Fruit fly (Drosophila melanogaster) S2 (cell line): Measurements from ENCODE around the gene CG6843.

Experiments used
- CG8478 ChIP-seq: fragments of >200 bp; optimal IDR thresholded peaks from 2 replicates; lab custom pipeline; 2018
- CTCF ChIP-seq, 2 experiments: fragments of >200 bp; optimal IDR thresholded peaks; 2 replicates each; lab custom pipeline; 2018

The CG6843 gene

DNA sequence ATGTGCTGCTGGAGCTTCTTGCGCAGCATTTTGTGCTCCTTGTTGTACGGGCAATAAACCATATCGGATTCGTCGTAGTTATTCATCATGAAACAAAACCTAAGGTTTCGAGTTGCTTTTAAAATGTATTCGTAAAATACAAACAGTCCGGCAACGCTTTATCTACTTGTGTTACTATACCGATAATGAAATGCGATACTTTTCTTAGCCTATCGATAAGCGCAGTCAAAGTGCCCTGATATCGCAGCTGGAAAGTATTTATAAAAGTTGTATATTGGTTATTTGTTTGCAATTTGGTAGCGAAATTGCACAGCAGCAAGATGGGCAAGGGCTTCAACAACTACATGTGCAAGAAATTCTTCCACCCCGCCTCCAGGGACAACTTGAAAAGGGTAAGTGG, at the start of gene CG6843, which contains the start of gene arx:
Gene CG6843, plus strand, starts transcription at position 184 of the 400 bp plus-strand sequence.
Gene arx, minus strand, starts transcription at position 144 of the 400 bp plus-strand sequence.
- TF ChIP-seq CTCF (optimal IDR thresholded peaks at IDR 0.05; lab: Kevin White, UChicago) = peak in 1 of 2 experiments; percentile 34
- TF ChIP-seq CG8478 = no peak

DNA sequence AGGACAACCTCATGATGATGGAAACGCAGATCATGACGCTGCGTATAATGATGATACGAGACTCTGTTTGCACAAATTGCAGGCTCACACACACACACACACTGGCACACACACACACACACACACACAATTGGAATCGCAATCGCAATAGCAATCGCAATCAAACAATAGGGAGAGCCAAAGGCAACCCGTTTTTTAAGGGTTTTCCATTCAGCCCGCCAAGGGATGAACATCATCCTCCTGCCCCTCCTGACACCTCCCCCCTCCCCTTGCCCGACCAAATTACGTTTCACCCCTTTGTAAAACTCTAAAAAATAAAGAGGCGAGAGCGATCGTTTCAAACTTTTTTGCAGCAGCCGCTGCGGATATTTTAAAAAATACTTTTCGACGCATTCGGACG, 49.2 kb upstream of the CG6843 start:
- no peak for TF ChIP-seq CG8478

DNA sequence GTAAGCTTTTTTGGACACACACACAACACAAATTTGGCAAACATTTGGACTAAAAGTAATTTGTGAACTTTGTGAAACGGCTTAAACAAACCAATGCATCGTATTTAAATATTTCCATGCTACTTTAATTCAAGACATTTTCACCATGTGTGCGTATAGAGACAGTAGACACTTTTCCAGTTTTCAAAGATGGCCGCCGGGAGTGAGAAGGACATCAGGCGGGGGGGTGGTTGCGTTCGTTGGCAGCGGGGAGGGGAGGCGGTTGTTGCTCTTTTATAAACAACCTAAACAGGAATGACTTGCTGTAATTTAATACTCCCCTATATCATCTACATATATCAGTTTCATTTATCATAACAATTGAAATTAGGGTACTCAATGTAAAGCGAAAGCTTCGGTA, 48.0 kb upstream of the CG6843 start:
- TF ChIP-seq CG8478 = no peak
- TF ChIP-seq CTCF (optimal IDR thresholded peaks at IDR 0.05; lab: Kevin White, UChicago) = no peak

DNA sequence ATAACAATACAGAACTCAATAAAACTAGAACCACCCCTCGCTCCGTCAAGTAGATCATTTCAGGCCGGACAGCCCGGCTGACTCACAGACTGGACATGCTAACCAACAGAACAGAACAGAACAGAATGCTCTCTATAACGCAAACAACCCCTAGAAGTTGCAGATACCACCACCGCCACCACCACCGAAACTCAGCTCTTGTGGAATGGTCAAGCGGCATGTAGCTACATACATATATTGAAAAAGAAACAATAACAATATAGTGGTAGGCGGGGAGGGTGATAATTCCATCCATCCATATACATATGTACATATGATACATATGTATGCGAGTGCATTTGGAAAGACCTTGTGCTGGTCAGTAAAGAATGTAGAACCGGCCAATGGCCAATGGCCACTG, 47.0 kb upstream of the CG6843 start:
- TF ChIP-seq CG8478 (no peak), CTCF (optimal IDR thresholded peaks at IDR 0.05; lab: Kevin White, UChicago) (no peak)

DNA sequence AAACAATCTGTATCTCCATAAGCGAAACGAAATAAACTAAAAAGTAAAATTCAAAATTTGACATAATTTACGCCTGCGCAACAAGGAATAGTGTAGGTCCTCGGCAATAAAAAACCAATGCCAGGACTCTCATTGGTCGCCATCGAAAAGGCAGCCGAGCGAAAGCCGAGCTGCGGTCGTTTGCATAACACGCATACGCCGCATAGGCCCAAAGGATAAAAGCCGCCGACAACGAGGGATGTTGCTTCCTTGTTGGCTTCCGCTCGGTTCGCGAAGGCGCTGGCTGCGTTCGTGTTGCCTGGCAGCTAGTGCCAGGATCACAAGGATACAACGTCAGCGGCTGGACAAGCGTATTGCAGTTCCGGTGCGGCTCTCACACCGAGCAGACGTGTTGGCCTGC, 40.9 kb upstream of the CG6843 start:
- TF ChIP-seq CTCF (optimal IDR thresholded peaks at IDR 0.05; lab: Kevin White, UChicago) (no peak), CG8478 (no peak)

DNA sequence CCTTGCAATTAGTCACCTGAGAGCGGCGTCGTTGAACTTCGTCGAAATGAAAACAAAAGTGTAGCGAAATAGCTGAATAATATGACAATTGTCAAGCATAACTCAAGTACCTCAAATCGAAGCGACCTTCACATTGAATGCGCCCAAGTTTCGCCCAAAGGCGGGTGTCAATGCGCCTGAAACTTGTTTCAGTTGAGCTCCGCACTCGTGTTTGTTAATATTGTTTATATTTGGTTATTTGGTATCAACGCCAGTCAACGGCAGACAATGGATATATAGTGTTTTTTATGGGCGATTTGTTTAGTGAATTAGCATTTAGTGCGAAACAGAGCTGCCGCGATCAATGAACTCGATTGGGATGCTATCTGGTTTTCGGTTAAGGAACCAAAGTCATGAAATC, 39.5 kb upstream of the CG6843 start:
- TF ChIP-seq CTCF (optimal IDR thresholded peaks at IDR 0.05; lab: Kevin White, UChicago) (no peak), CG8478 (no peak)

DNA sequence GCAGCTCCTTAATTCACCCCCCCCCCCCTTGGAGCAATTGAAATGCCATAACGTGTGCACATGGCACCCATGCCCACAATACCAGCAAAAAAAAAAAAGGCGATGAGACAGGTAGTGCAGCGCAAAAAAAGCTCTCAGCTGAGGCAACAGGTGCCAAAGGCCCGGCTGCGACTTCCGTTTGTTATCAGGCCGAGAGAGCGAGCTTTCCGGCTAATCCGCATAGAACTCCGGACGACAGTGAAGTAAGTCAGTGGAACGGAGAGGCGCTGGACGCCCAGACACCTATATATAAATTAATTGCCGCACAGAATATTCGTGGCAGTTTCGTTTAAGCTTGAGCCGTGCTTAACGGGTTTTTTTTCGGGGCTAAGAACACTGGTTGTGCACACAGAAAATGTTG, 38.1 kb upstream of the CG6843 start, which contains the start of gene CG6865:
Gene CG6865, plus strand, starts transcription at position 321 of the 400 bp plus-strand sequence.
- TF ChIP-seq CTCF (optimal IDR thresholded peaks at IDR 0.05; lab: Kevin White, UChicago) (no peak), CG8478 (no peak)

DNA sequence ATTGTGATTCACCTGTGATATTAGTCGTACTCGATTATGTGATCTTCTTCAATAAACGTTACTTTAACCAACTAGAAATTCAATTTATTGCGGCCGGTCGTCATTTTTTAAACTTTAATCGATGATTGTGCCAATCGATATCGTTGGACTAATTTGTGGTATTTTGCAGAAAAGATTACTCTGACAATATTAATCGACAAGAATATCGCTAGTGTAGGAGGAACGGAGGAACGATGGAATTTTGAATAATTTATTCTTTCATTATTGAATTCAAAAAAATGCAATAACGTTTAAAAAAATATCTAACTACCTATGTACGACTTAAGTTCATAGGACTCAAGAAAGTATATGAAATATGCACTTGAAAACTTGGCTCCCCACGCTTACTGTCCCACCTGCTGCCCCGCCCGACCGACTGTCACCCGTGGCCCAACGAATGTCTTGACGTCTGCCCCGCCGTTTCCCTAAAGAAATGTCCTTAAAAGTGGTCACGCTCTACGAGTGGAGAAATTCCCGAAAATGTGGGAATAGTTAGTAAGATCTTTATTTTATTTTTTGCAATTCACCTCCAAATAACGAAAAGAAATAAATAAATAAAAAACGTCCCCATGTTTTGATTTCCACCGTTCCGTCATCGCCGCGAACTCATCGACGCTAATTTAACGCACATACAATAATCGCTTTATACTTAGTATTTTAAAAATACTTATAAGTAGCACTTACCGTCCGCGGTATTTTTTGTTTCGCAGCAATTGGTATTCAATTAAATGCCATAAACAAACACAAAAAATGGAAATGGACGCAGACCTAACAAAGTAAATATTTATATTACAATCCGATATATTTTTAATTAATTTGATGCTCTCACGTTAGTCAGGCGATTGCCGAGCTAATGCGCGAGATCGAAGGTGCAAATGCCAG, 35.7 kb upstream of the CG6843 start, which contains the start of gene CG14074:
Gene CG14074, plus strand, starts transcription at position 779 of the 921 bp plus-strand sequence.
- TF ChIP-seq CG8478 = no peak
- TF ChIP-seq CTCF (optimal IDR thresholded peaks at IDR 0.05; lab: Kevin White, UChicago) = no peak

DNA sequence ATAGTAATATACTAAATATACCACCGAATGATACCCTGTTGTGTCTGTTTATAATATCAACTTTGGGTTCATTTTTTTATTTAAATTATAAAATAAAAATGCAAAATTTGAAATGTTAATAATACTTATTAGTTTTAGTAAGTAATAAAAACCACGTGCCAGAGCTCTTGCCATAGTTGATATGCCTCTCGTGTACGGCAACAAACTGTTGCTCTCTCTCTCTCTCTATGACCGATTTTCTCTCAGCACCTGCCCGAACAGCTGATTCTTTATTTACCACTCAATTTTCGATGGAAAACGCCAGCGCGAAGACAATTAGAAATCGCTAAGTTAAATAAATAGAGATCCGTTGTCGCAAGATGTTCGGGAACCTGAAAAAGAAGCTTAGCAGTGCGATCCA, 33.9 kb upstream of the CG6843 start, which contains the start of gene Dysb:
Gene Dysb, plus strand, starts transcription at position 251 of the 400 bp plus-strand sequence.
- no peak for TF ChIP-seq CTCF (optimal IDR thresholded peaks at IDR 0.05; lab: Kevin White, UChicago)
- no peak for TF ChIP-seq CG8478

DNA sequence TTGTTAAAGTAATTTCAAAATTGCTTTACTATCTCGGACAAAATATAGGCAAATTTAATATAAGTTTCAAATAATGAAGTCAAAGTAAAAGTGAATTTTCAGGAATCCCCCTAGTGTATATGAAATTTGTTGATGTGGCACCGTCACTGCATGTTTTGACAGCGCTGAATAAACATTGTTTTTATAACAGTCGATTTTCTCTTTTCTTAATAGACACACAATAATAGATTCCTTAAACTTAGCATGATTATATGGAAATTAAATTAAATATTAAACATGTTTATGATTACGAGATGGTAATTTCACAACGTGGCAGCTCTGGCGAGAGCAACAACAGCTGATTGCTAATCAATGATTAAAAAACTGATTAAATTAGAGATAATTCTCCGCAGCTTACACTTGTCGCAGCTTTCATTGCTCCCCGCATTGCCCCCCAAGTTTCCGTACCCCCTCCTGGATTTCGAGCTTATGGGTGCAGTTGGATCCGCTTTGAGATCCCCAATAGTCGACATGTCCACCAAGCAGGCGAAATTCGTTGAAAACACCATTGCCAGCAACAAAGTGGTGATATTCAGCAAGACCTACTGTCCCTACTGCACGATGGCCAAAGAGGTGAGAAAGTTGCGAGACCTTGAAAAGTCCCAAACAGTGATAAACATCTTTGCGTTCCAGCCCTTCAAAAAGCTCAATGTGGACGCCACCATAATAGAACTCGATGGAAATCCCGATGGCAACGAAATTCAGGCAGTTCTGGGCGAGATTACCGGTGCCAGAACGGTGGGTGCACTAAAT, 32.2 kb upstream of the CG6843 start, which contains the start of gene Grx1:
Gene Grx1, plus strand, starts transcription at position 196 of the 792 bp plus-strand sequence.
- TF ChIP-seq CG8478 = no peak
- TF ChIP-seq CTCF (optimal IDR thresholded peaks at IDR 0.05; lab: Kevin White, UChicago) = no peak

DNA sequence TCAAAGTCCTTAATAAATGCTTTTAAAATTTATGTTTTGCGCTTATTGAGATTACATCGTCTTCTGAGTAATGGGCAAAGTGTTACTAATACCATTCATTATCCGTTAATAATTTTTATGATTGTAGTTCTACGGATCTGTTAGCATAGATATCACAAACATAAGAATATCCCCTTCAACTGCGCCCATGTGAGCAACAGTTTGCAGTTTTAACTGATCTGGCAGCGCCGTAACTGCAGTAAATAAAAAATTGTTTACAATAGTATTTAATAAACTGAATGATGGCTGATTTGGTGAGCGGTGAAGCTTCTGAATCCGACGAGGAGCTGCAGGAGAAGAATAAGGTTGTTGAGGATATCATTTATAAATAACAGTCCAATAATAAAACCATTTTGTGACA, 31.4 kb upstream of the CG6843 start, which contains the start of gene Blos3:
Gene Blos3, plus strand, starts transcription at position 198 of the 400 bp plus-strand sequence.
- no peak for TF ChIP-seq CTCF (optimal IDR thresholded peaks at IDR 0.05; lab: Kevin White, UChicago)
- TF ChIP-seq CG8478 = no peak

DNA sequence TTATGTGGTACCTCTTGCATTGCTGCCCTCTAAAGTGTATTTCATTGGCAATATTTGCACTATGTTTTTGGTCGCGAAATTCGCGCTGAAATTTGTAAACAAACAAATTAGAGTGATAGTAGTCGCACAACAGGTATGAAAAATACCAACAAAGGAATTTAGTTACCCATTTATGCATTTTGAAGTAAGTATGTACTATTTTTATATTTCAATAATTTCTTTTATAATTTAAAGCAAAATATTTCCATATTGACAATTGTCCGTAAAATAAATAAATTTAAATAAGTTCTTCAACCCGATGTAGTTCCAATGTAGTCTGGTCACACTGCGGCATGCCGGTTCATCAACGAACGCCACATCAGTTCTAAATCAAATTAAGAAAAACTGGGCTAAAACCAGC, 29.0 kb upstream of the CG6843 start, which contains the start of the genes Rad9 and Uggt:
Gene Rad9, minus strand, starts transcription at position 114 of the 400 bp plus-strand sequence.
Gene Uggt, plus strand, starts transcription at position 308 of the 400 bp plus-strand sequence.
- no peak for TF ChIP-seq CG8478
- TF ChIP-seq CTCF (optimal IDR thresholded peaks at IDR 0.05; lab: Kevin White, UChicago) = no peak

DNA sequence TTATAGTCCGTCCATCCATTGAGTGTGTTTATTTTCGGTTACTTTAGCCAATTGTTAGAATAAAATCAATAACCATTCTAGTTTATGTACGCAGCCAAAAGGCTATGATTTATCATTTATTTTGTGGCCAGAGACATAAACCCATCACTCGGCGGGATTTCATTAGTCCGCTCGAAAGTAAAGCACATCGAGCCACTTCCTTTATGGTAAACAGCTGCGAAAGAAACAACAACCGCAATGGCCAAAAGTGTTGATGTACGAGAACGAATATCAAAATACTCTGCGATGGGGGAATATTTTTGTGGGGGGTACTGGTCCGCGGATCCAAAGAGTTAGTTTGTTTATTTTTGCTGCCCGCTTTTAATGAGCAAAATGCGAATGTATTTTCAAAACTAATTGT, 19.8 kb upstream of the CG6843 start:
- TF ChIP-seq CTCF (optimal IDR thresholded peaks at IDR 0.05; lab: Kevin White, UChicago) = no peak
- TF ChIP-seq CG8478 = no peak

DNA sequence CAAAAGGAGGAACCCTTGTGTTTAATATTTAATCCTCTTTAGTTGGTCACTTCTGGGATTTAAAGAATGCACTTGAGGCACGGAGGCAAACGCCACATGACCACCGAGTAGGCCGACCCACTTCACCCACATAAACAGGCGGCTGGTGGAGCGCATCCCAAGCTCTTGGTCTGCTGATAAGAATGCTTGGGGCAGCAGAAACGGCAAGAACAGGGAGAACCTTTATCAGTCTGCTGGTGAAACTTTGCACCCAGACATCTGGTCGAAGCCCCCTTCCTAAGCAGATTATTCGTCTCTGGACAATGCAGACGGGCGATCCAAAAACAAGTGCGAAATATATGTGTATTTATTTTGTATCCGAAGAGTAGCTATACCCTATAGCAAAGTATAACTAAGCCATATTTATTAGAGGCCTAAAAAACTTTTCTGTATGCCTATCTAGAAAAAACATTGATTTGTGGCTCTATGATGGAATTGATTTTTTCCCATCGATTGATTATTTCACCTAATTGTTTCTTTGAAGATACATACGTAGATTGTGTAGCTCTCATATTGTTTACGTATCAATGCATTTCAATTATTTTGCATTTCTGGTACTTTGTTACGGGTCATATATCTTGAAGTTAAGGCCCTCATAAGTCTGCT, 12.1 kb upstream of the CG6843 start:
- TF ChIP-seq CG8478 = no peak
- no peak for TF ChIP-seq CTCF (optimal IDR thresholded peaks at IDR 0.05; lab: Kevin White, UChicago)
